Fruit fly (Drosophila melanogaster) whole organism, embryonic: ENCODE results near the gene Acph-1.

Source experiments
- Bgb ChIP-seq: fragments of 200-800 bp; sonication (Bioruptor generic); IDR thresholded peaks from 2 replicates; pipeline ENCODE4 v1.3.6; 2022; ENCODE audit warnings: missing biosample characterization, missing genetic modification characterization; ENCODE audit not compliant: partially characterized antibody
- CG15601 ChIP-seq: fragments of 200-800 bp; sonication (Bioruptor generic); optimal IDR thresholded peaks from 3 replicates; lab custom pipeline; 2019; ENCODE audit warnings: missing biosample characterization, mild to moderate bottlenecking, missing genetic modification characterization, moderate library complexity
- CG16815 ChIP-seq: fragments of 200-800 bp; sonication (Bioruptor generic); optimal IDR thresholded peaks from 3 replicates; lab custom pipeline; 2017; ENCODE audit warnings: missing biosample characterization, mild to moderate bottlenecking, missing genetic modification characterization
- CG30431 ChIP-seq: fragments of 200-800 bp; sonication (Bioruptor generic); optimal IDR thresholded peaks from 2 replicates; lab custom pipeline; 2017; ENCODE audit warnings: missing biosample characterization, missing genetic modification characterization
- CG4282 ChIP-seq: fragments of 200-800 bp; sonication (Bioruptor generic); optimal IDR thresholded peaks from 2 replicates; lab custom pipeline; 2016; ENCODE audit warnings: missing biosample characterization, missing genetic modification characterization
- CG7963 ChIP-seq: fragments of 200-800 bp; sonication (Bioruptor generic); IDR thresholded peaks from 3 replicates; pipeline ENCODE4 v1.3.6; 2022; ENCODE audit warnings: missing biosample characterization, missing genetic modification characterization; ENCODE audit not compliant: partially characterized antibody
- CG9797 ChIP-seq: fragments of 200-800 bp; sonication (Bioruptor generic); optimal IDR thresholded peaks from 3 replicates; lab custom pipeline; 2018; ENCODE audit warnings: missing biosample characterization, mild to moderate bottlenecking, missing genetic modification characterization
- D19B ChIP-seq: fragments of 200-800 bp; sonication (Bioruptor generic); optimal IDR thresholded peaks from 2 replicates; lab custom pipeline; 2017; ENCODE audit warnings: missing biosample characterization, mild to moderate bottlenecking, missing genetic modification characterization
- Dll ChIP-seq: fragments of 200-800 bp; sonication (Bioruptor generic); IDR thresholded peaks from 4 replicates; pipeline ENCODE4 v1.3.6; 2022; ENCODE audit warnings: missing biosample characterization, missing genetic modification characterization; ENCODE audit not compliant: partially characterized antibody
- Dp ChIP-seq: fragments of 200-800 bp; sonication (Bioruptor generic); optimal IDR thresholded peaks from 2 replicates; lab custom pipeline; 2018; ENCODE audit warnings: missing biosample characterization, mild to moderate bottlenecking, missing genetic modification characterization, moderate library complexity
- Dref ChIP-seq: fragments of 200-800 bp; sonication (Bioruptor generic); IDR thresholded peaks from 2 replicates; pipeline ENCODE4 v1.3.6; 2022; ENCODE audit warnings: missing biosample characterization, missing genetic modification characterization
- E2f1 ChIP-seq: fragments of 200-800 bp; sonication (Bioruptor generic); IDR thresholded peaks from 2 replicates; pipeline ENCODE4 v1.3.6; 2022; ENCODE audit warnings: missing biosample characterization, missing genetic modification characterization
- MESR4 ChIP-seq: fragments of 200-800 bp; sonication (Bioruptor generic); optimal IDR thresholded peaks from 2 replicates; lab custom pipeline; 2018; ENCODE audit warnings: missing biosample characterization, mild to moderate bottlenecking, missing genetic modification characterization, moderate library complexity
- NFAT ChIP-seq: fragments of 200-800 bp; sonication (Bioruptor generic); IDR thresholded peaks from 2 replicates; pipeline ENCODE4 v1.3.6; 2022; ENCODE audit warnings: missing biosample characterization, missing genetic modification characterization
- Nf-YB ChIP-seq: fragments of 200-800 bp; sonication (Bioruptor generic); optimal IDR thresholded peaks from 3 replicates; lab custom pipeline; 2019; ENCODE audit warnings: missing biosample characterization, mild to moderate bottlenecking, missing genetic modification characterization, moderate library complexity
- Nf-YC ChIP-seq: fragments of 200-800 bp; optimal IDR thresholded peaks from 3 replicates; lab custom pipeline; 2019; ENCODE audit warnings: missing biosample characterization, mild to moderate bottlenecking, missing genetic modification characterization, moderate library complexity
- Scr ChIP-seq: fragments of 200-800 bp; sonication (Bioruptor generic); IDR thresholded peaks from 2 replicates; pipeline ENCODE4 v1.3.6; 2022; ENCODE audit warnings: missing biosample characterization, missing genetic modification characterization; ENCODE audit not compliant: partially characterized antibody
- Spps ChIP-seq: fragments of 200-800 bp; sonication (Bioruptor generic); optimal IDR thresholded peaks from 2 replicates; lab custom pipeline; 2018; ENCODE audit warnings: missing biosample characterization, mild to moderate bottlenecking, missing genetic modification characterization
- amos ChIP-seq: fragments of 200-800 bp; sonication (Bioruptor generic); IDR thresholded peaks from 2 replicates; pipeline ENCODE4 v1.3.6; 2022; ENCODE audit warnings: missing biosample characterization, missing genetic modification characterization; ENCODE audit not compliant: partially characterized antibody
- bigmax ChIP-seq: fragments of 200-800 bp; sonication (Bioruptor generic); optimal IDR thresholded peaks from 2 replicates; lab custom pipeline; 2018; ENCODE audit warnings: missing biosample characterization, mild to moderate bottlenecking, missing genetic modification characterization
- btn ChIP-seq: fragments of 200-800 bp; sonication (Bioruptor generic); optimal IDR thresholded peaks from 2 replicates; lab custom pipeline; 2016; ENCODE audit warnings: missing biosample characterization, missing genetic modification characterization
- chinmo ChIP-seq: fragments of 200-800 bp; sonication (Bioruptor generic); IDR thresholded peaks from 4 replicates; pipeline ENCODE4 v1.3.6; 2022; ENCODE audit warnings: missing biosample characterization, missing genetic modification characterization; ENCODE audit not compliant: partially characterized antibody
- dimm ChIP-seq: fragments of 200-800 bp; sonication (Bioruptor generic); IDR thresholded peaks from 2 replicates; pipeline ENCODE4 v1.3.6; 2022; ENCODE audit warnings: missing biosample characterization, missing genetic modification characterization
- ftz-f1 ChIP-seq: fragments of 200-800 bp; sonication (Bioruptor generic); optimal IDR thresholded peaks from 2 replicates; lab custom pipeline; 2016; ENCODE audit warnings: missing biosample characterization, missing genetic modification characterization
- gcm ChIP-seq: fragments of 200-800 bp; sonication (Bioruptor generic); optimal IDR thresholded peaks from 2 replicates; lab custom pipeline; 2019; ENCODE audit warnings: missing biosample characterization, mild to moderate bottlenecking, missing genetic modification characterization, moderate library complexity
- gfzf ChIP-seq: fragments of 200-800 bp; sonication (Bioruptor generic); optimal IDR thresholded peaks from 2 replicates; lab custom pipeline; 2016; ENCODE audit warnings: missing biosample characterization, mild to moderate bottlenecking, missing genetic modification characterization, moderate library complexity
- gt ChIP-seq: fragments of 200-800 bp; sonication (Bioruptor generic); IDR thresholded peaks from 2 replicates; pipeline ENCODE4 v1.3.6; 2022; ENCODE audit warnings: missing biosample characterization, missing genetic modification characterization
- pros ChIP-seq: fragments of 200-800 bp; sonication (Bioruptor generic); optimal IDR thresholded peaks from 3 replicates; lab custom pipeline; 2019; ENCODE audit warnings: missing biosample characterization, mild to moderate bottlenecking, missing genetic modification characterization, moderate library complexity
- repo ChIP-seq: fragments of 200-800 bp; sonication (Bioruptor generic); optimal IDR thresholded peaks from 2 replicates; lab custom pipeline; 2016; ENCODE audit warnings: missing biosample characterization, missing genetic modification characterization
- sc ChIP-seq, 3 experiments: fragments of >200 bp in 2 of 3; fragments of 200-800 bp in 1 of 3; sonication (Bioruptor generic) in 1 of 3; optimal IDR thresholded peaks; 2 replicates in 2 of 3; 3 replicates in 1 of 3; lab custom pipeline; 2017; ENCODE audit warnings: mild to moderate bottlenecking in 1 of 3, missing biosample characterization in 1 of 3, missing genetic modification characterization in 1 of 3, missing genetic modification reagents in 1 of 3
- seq ChIP-seq: fragments of 200-800 bp; sonication (Bioruptor generic); IDR thresholded peaks from 2 replicates; pipeline ENCODE4 v1.3.6; 2022; ENCODE audit warnings: missing biosample characterization, missing genetic modification characterization
- vvl ChIP-seq: fragments of 200-800 bp; sonication (Bioruptor generic); IDR thresholded peaks from 2 replicates; pipeline ENCODE4 v1.3.6; 2022; ENCODE audit warnings: missing biosample characterization, missing genetic modification characterization

Acph-1 gene

dm6 chr3R:30036609-30037008 is 43.4 kb upstream of the Acph-1 start, which contains the start of gene ZIPIC (continued):
- TF ChIP-seq dimm (GFP tag; lab: Robert Waterston, UW) (no peak), CG7963 (GFP tag; lab: Robert Waterston, UW) (0 out of 3 replicates have a peak, but pooled peaks have one; percentile 7), E2f1 (GFP tag; lab: Robert Waterston, UW) (no peak), MESR4 (GFP tag; lab: Kevin White, UChicago) (peak; percentile 75), amos (GFP tag; lab: Robert Waterston, UW) (peak; percentile 61; the same call in 1 of the 2 replicates), Bgb (GFP tag; lab: Robert Waterston, UW) (peak; percentile 46), bigmax (GFP tag; lab: Kevin White, UChicago) (peak; percentile 30), CG9797 (peak; percentile 64), CG4282 (no peak), Dp (GFP tag; lab: Kevin White, UChicago) (peak; percentile 80), Dll (GFP tag; lab: Robert Waterston, UW) (peak; percentile 53; the same call in 1 of the 4 replicates), Scr (GFP tag; lab: Robert Waterston, UW) (peak; percentile 42; the same call in 1 of the 2 replicates), chinmo (GFP tag; lab: Robert Waterston, UW) (peak; percentile 44; the same call in 1 of the 4 replicates), btn (GFP tag; lab: Kevin White, UChicago) (no peak), sc (optimal IDR thresholded peaks at IDR 0.05; lab: Kevin White, UChicago) (no peak), sc (GFP tag; optimal IDR thresholded peaks at IDR 0.05; lab: Kevin White, UChicago) (no peak), repo (GFP tag; lab: Kevin White, UChicago) (no peak), Dref (GFP tag; lab: Robert Waterston, UW) (peak; percentile 80)

- TF ChIP-seq CG30431 (GFP tag; lab: Kevin White, UChicago) (no peak), CG16815 (GFP tag; lab: Kevin White, UChicago) (no peak), D19B (GFP tag; lab: Kevin White, UChicago) (no peak), ftz-f1 (no peak), Dref (GFP tag; lab: Robert Waterston, UW) (no peak), gcm (GFP tag; lab: Kevin White, UChicago) (peak; percentile 92), NFAT (GFP tag; lab: Robert Waterston, UW) (no peak)
These were observed 39.1 kb upstream of the Acph-1 start for dm6 chr3R:30032281-30032680.

dm6 chr3R:30030061-30030460 is 36.9 kb upstream of the Acph-1 start:
- 0 out of 2 replicates have a peak, but pooled peaks have one; percentile 25 for TF ChIP-seq Bgb (GFP tag; lab: Robert Waterston, UW)
- TF ChIP-seq pros (GFP tag; lab: Kevin White, UChicago) = peak; percentile 77
- peak; percentile 96 for TF ChIP-seq Nf-YC
- peak; percentile 96 for TF ChIP-seq Nf-YB (GFP tag; lab: Kevin White, UChicago)
- TF ChIP-seq gfzf = no peak
- peak; percentile 59; the same call in 1 of the 2 replicates for TF ChIP-seq seq (GFP tag; lab: Robert Waterston, UW)

- TF ChIP-seq vvl (0 out of 2 replicates have a peak, but pooled peaks have one; percentile 8), Spps (tag; lab: Kevin White, UChicago) (no peak), CG15601 (tag; lab: Kevin White, UChicago) (peak; percentile 97), gt (GFP tag; lab: Robert Waterston, UW) (no peak)
These were observed 30.2 kb upstream of the Acph-1 start for dm6 chr3R:30023445-30023844.
